Worm (Caenorhabditis elegans) whole organism, L3 larva: ENCODE results near the gene F22B7.9.

Source experiments
- R02D3.7 ChIP-seq: fragments of 150-350 bp; optimal IDR thresholded peaks from 2 replicates; lab custom pipeline; 2014; ENCODE audit warnings: missing biosample characterization, missing genetic modification characterization
- ZK546.5 ChIP-seq: sonication (generic microtip); optimal IDR thresholded peaks from 2 replicates; lab custom pipeline; 2017; ENCODE audit warnings: missing biosample characterization, missing genetic modification characterization
- aly-2 ChIP-seq: fragments of 150-350 bp; optimal IDR thresholded peaks from 2 replicates; lab custom pipeline; 2014; ENCODE audit warnings: missing biosample characterization, missing genetic modification characterization
- ama-1 ChIP-seq: fragments of 150-350 bp; optimal IDR thresholded peaks from 2 replicates; lab custom pipeline; 2018
- ceh-16 ChIP-seq: sonication (generic microtip); optimal IDR thresholded peaks from 2 replicates; lab custom pipeline; 2017; ENCODE audit warnings: missing biosample characterization, missing genetic modification characterization
- ceh-28 ChIP-seq: fragments of 150-350 bp; optimal IDR thresholded peaks from 2 replicates; lab custom pipeline; 2014; ENCODE audit warnings: missing biosample characterization, missing genetic modification reagents, missing genetic modification characterization
- ceh-82 ChIP-seq: fragments of 150-350 bp; optimal IDR thresholded peaks from 2 replicates; lab custom pipeline; 2014; ENCODE audit warnings: missing biosample characterization, missing genetic modification characterization
- daf-12 ChIP-seq: fragments of 150-350 bp; optimal IDR thresholded peaks from 2 replicates; lab custom pipeline; 2014; ENCODE audit warnings: missing biosample characterization, missing genetic modification reagents, missing genetic modification characterization
- egl-27 ChIP-seq: sonication (generic microtip); optimal IDR thresholded peaks from 4 replicates; lab custom pipeline; 2017; ENCODE audit warnings: missing biosample characterization, missing genetic modification reagents, missing genetic modification characterization
- egl-5 ChIP-seq: fragments of 150-350 bp; optimal IDR thresholded peaks from 2 replicates; lab custom pipeline; 2017; ENCODE audit warnings: missing biosample characterization, missing genetic modification reagents, missing genetic modification characterization, inconsistent platforms
- elt-1 ChIP-seq: fragments of 150-350 bp; optimal IDR thresholded peaks from 2 replicates; lab custom pipeline; 2014; ENCODE audit warnings: missing biosample characterization, missing genetic modification characterization
- elt-3 ChIP-seq, 3 experiments: fragments of 150-350 bp in 1 of 3; sonication (generic microtip) in 2 of 3; optimal IDR thresholded peaks; 2 replicates in 2 of 3; 4 replicates in 1 of 3; lab custom pipeline; 2014 to 2017; ENCODE audit warnings: missing biosample characterization in 3 of 3, missing genetic modification characterization in 3 of 3
- eor-1 ChIP-seq, 2 experiments: fragments of 150-350 bp; optimal IDR thresholded peaks; 2 replicates each; lab custom pipeline; 2014 to 2018; ENCODE audit warnings: missing biosample characterization in 2 of 2, missing genetic modification characterization in 2 of 2
- fkh-10 ChIP-seq: sonication (generic microtip); optimal IDR thresholded peaks from 2 replicates; lab custom pipeline; 2017; ENCODE audit warnings: missing biosample characterization, missing genetic modification reagents, missing genetic modification characterization
- fos-1 ChIP-seq: fragments of 150-350 bp; optimal IDR thresholded peaks from 2 replicates; lab custom pipeline; 2014; ENCODE audit warnings: missing biosample characterization, missing genetic modification characterization
- hmg-11 ChIP-seq: sonication (generic microtip); optimal IDR thresholded peaks from 2 replicates; lab custom pipeline; 2016; ENCODE audit warnings: missing genetic modification characterization, missing compliant biosample characterization
- jun-1 ChIP-seq: fragments of 150-350 bp; optimal IDR thresholded peaks from 2 replicates; lab custom pipeline; 2014; ENCODE audit warnings: missing biosample characterization, missing genetic modification reagents, missing genetic modification characterization
- lin-15B ChIP-seq: fragments of 150-350 bp; optimal IDR thresholded peaks from 2 replicates; lab custom pipeline; 2014; ENCODE audit warnings: missing biosample characterization, missing genetic modification characterization
- mdl-1 ChIP-seq: fragments of 150-350 bp; optimal IDR thresholded peaks from 2 replicates; lab custom pipeline; 2014; ENCODE audit warnings: missing biosample characterization, missing genetic modification characterization
- mml-1 ChIP-seq: fragments of 150-350 bp; sonication (generic microtip); optimal IDR thresholded peaks from 3 replicates; lab custom pipeline; 2014; ENCODE audit warnings: missing biosample characterization, missing genetic modification characterization
- nhr-11 ChIP-seq: fragments of 150-350 bp; optimal IDR thresholded peaks from 2 replicates; lab custom pipeline; 2014; ENCODE audit warnings: missing biosample characterization, missing genetic modification characterization
- nhr-12 ChIP-seq: fragments of 150-350 bp; optimal IDR thresholded peaks from 2 replicates; lab custom pipeline; 2014; ENCODE audit warnings: missing biosample characterization, missing genetic modification characterization
- nhr-23 ChIP-seq: fragments of 150-350 bp; optimal IDR thresholded peaks from 2 replicates; lab custom pipeline; 2014; ENCODE audit warnings: missing biosample characterization, missing genetic modification reagents, missing genetic modification characterization
- nhr-237 ChIP-seq: fragments of 150-350 bp; optimal IDR thresholded peaks from 2 replicates; lab custom pipeline; 2014; ENCODE audit warnings: missing biosample characterization, missing genetic modification characterization
- nhr-25 ChIP-seq: sonication (generic microtip); optimal IDR thresholded peaks from 2 replicates; lab custom pipeline; 2017; ENCODE audit warnings: missing biosample characterization, missing genetic modification characterization
- nhr-28 ChIP-seq: fragments of 150-350 bp; optimal IDR thresholded peaks from 2 replicates; lab custom pipeline; 2014; ENCODE audit warnings: missing biosample characterization, missing genetic modification characterization
- nhr-43 ChIP-seq: sonication (generic microtip); optimal IDR thresholded peaks from 2 replicates; lab custom pipeline; 2016; ENCODE audit warnings: mild to moderate bottlenecking, missing genetic modification characterization, missing compliant biosample characterization; ENCODE audit not compliant: poor library complexity, severe bottlenecking
- nhr-76 ChIP-seq: fragments of 150-350 bp; sonication (generic microtip); optimal IDR thresholded peaks from 5 replicates; lab custom pipeline; 2014; ENCODE audit warnings: missing biosample characterization, missing genetic modification characterization
- nhr-77 ChIP-seq: fragments of 150-350 bp; optimal IDR thresholded peaks from 2 replicates; lab custom pipeline; 2014; ENCODE audit warnings: missing biosample characterization, missing genetic modification characterization
- pqm-1 ChIP-seq: fragments of 150-350 bp; optimal IDR thresholded peaks from 2 replicates; lab custom pipeline; 2017; ENCODE audit warnings: missing biosample characterization, missing genetic modification characterization, inconsistent platforms
- sea-2 ChIP-seq: fragments of 150-350 bp; sonication (generic microtip); optimal IDR thresholded peaks from 4 replicates; lab custom pipeline; 2014; ENCODE audit warnings: missing biosample characterization, missing genetic modification reagents, missing genetic modification characterization
- skn-1 ChIP-seq: fragments of 150-350 bp; optimal IDR thresholded peaks from 2 replicates; lab custom pipeline; 2014; ENCODE audit warnings: missing biosample characterization, missing genetic modification characterization
- snpc-4 ChIP-seq: fragments of 150-350 bp; optimal IDR thresholded peaks from 2 replicates; lab custom pipeline; 2014; ENCODE audit warnings: missing biosample characterization, missing genetic modification characterization
- tbx-2 ChIP-seq: sonication (generic microtip); optimal IDR thresholded peaks from 2 replicates; lab custom pipeline; 2016; ENCODE audit warnings: mild to moderate bottlenecking, missing genetic modification characterization, missing compliant biosample characterization
- unc-39 ChIP-seq: sonication (generic microtip); optimal IDR thresholded peaks from 4 replicates; lab custom pipeline; 2017; ENCODE audit warnings: missing biosample characterization, missing genetic modification characterization
- unc-62 ChIP-seq: fragments of 150-350 bp; sonication (generic microtip); optimal IDR thresholded peaks from 4 replicates; lab custom pipeline; 2014; ENCODE audit warnings: missing biosample characterization, missing genetic modification reagents, missing genetic modification characterization
- zag-1 ChIP-seq: fragments of 150-350 bp; optimal IDR thresholded peaks from 2 replicates; lab custom pipeline; 2014; ENCODE audit warnings: missing biosample characterization, missing genetic modification characterization
- ztf-11 ChIP-seq: fragments of 150-350 bp; optimal IDR thresholded peaks from 2 replicates; lab custom pipeline; 2014; ENCODE audit warnings: missing biosample characterization, missing genetic modification characterization
- ztf-4 ChIP-seq: fragments of 150-350 bp; optimal IDR thresholded peaks from 2 replicates; lab custom pipeline; 2014; ENCODE audit warnings: missing biosample characterization, missing genetic modification characterization

F22B7.9 gene

ce11 chrIII:8674980-8675485 lies 21.3 kb upstream of the F22B7.9 start, which contains the start of gene pgl-2:
TSS of gene pgl-2 (minus strand) at chrIII:8675435.
- no peak for TF ChIP-seq zag-1 (tag; lab: Kevin White, UChicago)
- TF ChIP-seq nhr-76 (tag; lab: Kevin White, UChicago): no peak
- no peak for TF ChIP-seq aly-2 (tag; lab: Kevin White, UChicago)
- TF ChIP-seq nhr-77 (tag; lab: Kevin White, UChicago): no peak
- no peak for TF ChIP-seq ama-1 (lab: Kevin White, UChicago)
- no peak for TF ChIP-seq eor-1 (tag; optimal IDR thresholded peaks at IDR 0.05; lab: Kevin White, UChicago)
- no peak for TF ChIP-seq fos-1 (tag; lab: Kevin White, UChicago)
- no peak for TF ChIP-seq egl-5 (tag; lab: Kevin White, UChicago)
- TF ChIP-seq skn-1 (tag; lab: Kevin White, UChicago): no peak
- no peak for TF ChIP-seq daf-12 (tag; lab: Kevin White, UChicago)
- TF ChIP-seq elt-3 (tag; optimal IDR thresholded peaks at IDR 0.05; lab: Kevin White, UChicago): no peak
- TF ChIP-seq jun-1 (tag; lab: Kevin White, UChicago): no peak
- no peak for TF ChIP-seq tbx-2 (tag; lab: Kevin White, UChicago)
- no peak for TF ChIP-seq R02D3.7 (tag; lab: Kevin White, UChicago)
- no peak for TF ChIP-seq nhr-12 (tag; lab: Kevin White, UChicago)
- no peak for TF ChIP-seq ZK546.5
- no peak for TF ChIP-seq snpc-4 (tag; lab: Kevin White, UChicago)

DNA sequence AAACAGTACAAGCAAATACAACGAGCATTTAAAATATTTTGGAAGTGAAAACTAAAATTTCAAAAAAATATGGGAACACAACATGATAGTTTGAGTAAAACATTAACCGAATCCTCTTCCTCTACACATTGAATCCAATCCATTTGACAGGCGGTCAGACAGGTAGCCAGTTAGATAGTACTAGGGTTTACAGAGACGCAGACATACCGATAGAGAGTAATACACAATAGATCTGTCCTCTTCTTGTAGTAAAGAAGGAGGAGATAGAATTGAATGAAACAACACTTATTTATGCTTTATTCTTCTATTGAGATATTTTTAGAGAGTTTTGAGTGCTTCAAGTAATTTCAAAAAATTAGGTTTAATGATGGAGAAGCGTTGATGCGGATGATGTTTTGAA lies 15.0 kb upstream of the F22B7.9 start:
- TF ChIP-seq mdl-1 (tag; lab: Kevin White, UChicago): no peak
- no peak for TF ChIP-seq ceh-16 (tag; lab: Kevin White, UChicago)
- peak; percentile 19 for TF ChIP-seq hmg-11 (tag; lab: Kevin White, UChicago)
- peak; percentile 9 for TF ChIP-seq nhr-25
- no peak for TF ChIP-seq fos-1 (tag; lab: Kevin White, UChicago)
- no peak for TF ChIP-seq ztf-4 (tag; lab: Kevin White, UChicago)
- no peak for TF ChIP-seq skn-1 (tag; lab: Kevin White, UChicago)
- no peak for TF ChIP-seq snpc-4 (tag; lab: Kevin White, UChicago)

DNA sequence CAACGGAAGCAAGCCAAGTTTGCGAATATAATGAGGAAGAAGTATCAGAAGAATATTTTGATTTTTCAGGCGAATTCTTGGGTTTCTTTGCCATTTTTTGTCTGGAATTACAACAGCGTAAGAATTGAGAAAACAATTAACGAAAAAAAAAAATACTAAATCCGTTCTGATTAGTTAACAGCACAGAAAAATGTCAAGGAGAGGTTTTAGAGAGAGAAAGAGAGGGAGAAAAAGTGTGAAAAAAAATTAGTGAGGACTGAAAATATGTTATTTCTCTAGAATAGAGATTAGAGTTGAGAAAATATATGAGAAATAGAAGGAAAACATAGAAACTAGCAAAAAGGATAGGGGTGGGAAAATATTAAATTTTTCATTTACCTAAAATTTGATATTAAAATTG lies 13.7 kb upstream of the F22B7.9 start, which contains the start of gene dpy-19:
TSS of gene dpy-19 (minus strand) at position 101 of the 400 bp plus-strand sequence.
- TF ChIP-seq snpc-4 (tag; lab: Kevin White, UChicago): no peak
- TF ChIP-seq jun-1 (tag; lab: Kevin White, UChicago): no peak
- no peak for TF ChIP-seq zag-1 (tag; lab: Kevin White, UChicago)
- TF ChIP-seq fkh-10 (GFP tag; lab: Kevin White, UChicago): no peak
- TF ChIP-seq lin-15B (tag; lab: Kevin White, UChicago): no peak
- no peak for TF ChIP-seq ztf-11
- TF ChIP-seq egl-27 (tag; lab: Kevin White, UChicago): no peak
- TF ChIP-seq ceh-28 (tag; lab: Kevin White, UChicago): no peak
- no peak for TF ChIP-seq pqm-1
- no peak for TF ChIP-seq R02D3.7 (tag; lab: Kevin White, UChicago)
- no peak for TF ChIP-seq unc-39 (tag; lab: Kevin White, UChicago)

- no peak for TF ChIP-seq snpc-4 (tag; lab: Kevin White, UChicago)
- TF ChIP-seq, all 47 proteins: peak for 0
These were observed 11.2 kb upstream of the F22B7.9 start, which contains the start of gene F22B7.1 for ce11 chrIII:8664897-8665388. TSS of gene F22B7.1 (plus strand) at chrIII:8665338.

ce11 chrIII:8663143-8663542 lies 9.4 kb upstream of the F22B7.9 start:
- TF ChIP-seq nhr-25 (peak; percentile 40), elt-1 (tag; lab: Kevin White, UChicago) (no peak), nhr-23 (tag; lab: Kevin White, UChicago) (peak; percentile 41)

DNA sequence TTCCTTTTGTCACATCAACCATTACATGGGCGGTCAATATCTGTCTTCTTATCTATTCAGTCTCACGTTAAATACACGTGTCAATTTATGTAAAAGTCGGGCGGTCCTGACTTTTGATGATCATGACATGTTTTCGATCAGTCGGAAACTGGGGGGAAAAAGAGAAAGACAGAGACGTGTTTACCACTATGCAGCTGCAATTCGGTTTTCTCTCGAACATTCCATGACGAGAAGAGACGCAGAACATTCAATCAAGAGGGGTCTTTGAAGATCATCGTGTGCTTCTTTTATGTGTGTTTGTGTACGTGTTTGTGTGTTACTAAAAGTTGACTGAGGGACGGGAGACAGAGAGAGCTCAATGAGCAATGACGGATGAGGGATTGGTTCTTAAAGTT lies 4.6 kb upstream of the F22B7.9 start:
- TF ChIP-seq nhr-25: peak; percentile 92
- TF ChIP-seq egl-5 (tag; lab: Kevin White, UChicago): peak; percentile 99
- TF ChIP-seq nhr-11 (tag; lab: Kevin White, UChicago): peak; percentile 78
- TF ChIP-seq nhr-237 (tag; lab: Kevin White, UChicago): no peak
- TF ChIP-seq nhr-77 (tag; lab: Kevin White, UChicago): no peak
- no peak for TF ChIP-seq unc-39 (tag; lab: Kevin White, UChicago)
- TF ChIP-seq hmg-11 (tag; lab: Kevin White, UChicago): peak; percentile 37
- no peak for TF ChIP-seq fos-1 (tag; lab: Kevin White, UChicago)
- peak; percentile 93 for TF ChIP-seq nhr-43 (tag; lab: Kevin White, UChicago)
- peak; percentile 66 for TF ChIP-seq ztf-4 (tag; lab: Kevin White, UChicago)
- TF ChIP-seq unc-62 (GFP tag; lab: Kevin White, UChicago): peak; percentile 84
- no peak for TF ChIP-seq sea-2 (GFP tag; lab: Kevin White, UChicago)
- TF ChIP-seq pqm-1: peak; percentile 82
- TF ChIP-seq nhr-12 (tag; lab: Kevin White, UChicago): no peak
- peak; percentile 80 for TF ChIP-seq skn-1 (tag; lab: Kevin White, UChicago)
- TF ChIP-seq R02D3.7 (tag; lab: Kevin White, UChicago): peak; percentile 33
- peak; percentile 79 for TF ChIP-seq mml-1 (tag; lab: Kevin White, UChicago)
- no peak for TF ChIP-seq ztf-11
- TF ChIP-seq ama-1 (lab: Kevin White, UChicago): peak; percentile 90
- peak; percentile 52 for TF ChIP-seq lin-15B (tag; lab: Kevin White, UChicago)
- peak; percentile 74 for TF ChIP-seq snpc-4 (tag; lab: Kevin White, UChicago)
- TF ChIP-seq fkh-10 (GFP tag; lab: Kevin White, UChicago): no peak
- no peak for TF ChIP-seq aly-2 (tag; lab: Kevin White, UChicago)
- no peak for TF ChIP-seq ceh-82 (tag; lab: Kevin White, UChicago)
- no peak for TF ChIP-seq nhr-28 (tag; lab: Kevin White, UChicago)
- no peak for TF ChIP-seq ZK546.5
